Worm (Caenorhabditis elegans): ENCODE measurements around the gene srt-40.

The srt-40 gene

ce11 chrV:2230912-2231311, 24.8 kb upstream of the srt-40 start, which contains the start of gene nhr-134:
Gene nhr-134 (plus strand): TSS chrV:2231223.
- no peak for TF ChIP-seq C08G9.2 (tag; optimal IDR thresholded peaks at IDR 0.05)
- no peak for TF ChIP-seq ceh-31 (tag; optimal IDR thresholded peaks at IDR 0.05)
- TF ChIP-seq ceh-24 (tag; optimal IDR thresholded peaks at IDR 0.05), result no peak

- TF ChIP-seq che-1 (tag; optimal IDR thresholded peaks at IDR 0.05) (no peak), nhr-232 (tag; optimal IDR thresholded peaks at IDR 0.05) (no peak), K02D7.2 (tag; optimal IDR thresholded peaks at IDR 0.05) (no peak), unc-3 (GFP tag; conservative IDR thresholded peaks at IDR 0.05) (no peak), unc-3 (tag; optimal IDR thresholded peaks at IDR 0.05) (no peak)
These were observed 22.7 kb upstream of the srt-40 start, which contains the start of gene nhr-126 for ce11 chrV:2228781-2229180. Gene nhr-126 (plus strand): TSS chrV:2229081.

- no peak for TF ChIP-seq ceh-9 (tag; optimal IDR thresholded peaks at IDR 0.05)
- no peak for TF ChIP-seq hlh-6 (tag; optimal IDR thresholded peaks at IDR 0.05)
- no peak for TF ChIP-seq ceh-45 (GFP tag; IDR thresholded peaks at IDR 0.05)
- no peak for TF ChIP-seq ceh-30 (tag; optimal IDR thresholded peaks at IDR 0.05)
- TF ChIP-seq pat-9 (tag; optimal IDR thresholded peaks at IDR 0.05), result no peak
- TF ChIP-seq sox-2 (GFP tag; IDR thresholded peaks at IDR 0.05), result no peak
- no peak for TF ChIP-seq pqm-1 (tag; optimal IDR thresholded peaks at IDR 0.05)
- TF ChIP-seq ceh-34 (tag; optimal IDR thresholded peaks at IDR 0.05), result no peak
- no peak for TF ChIP-seq pax-1 (tag; optimal IDR thresholded peaks at IDR 0.05)
- no peak for TF ChIP-seq elt-2 (tag; optimal IDR thresholded peaks at IDR 0.05)
These were observed 20.8 kb upstream of the srt-40 start, which contains the start of gene nhr-18 for ce11 chrV:2226903-2227302. Gene nhr-18 (plus strand): TSS chrV:2227203.

ce11 chrV:2225130-2225529, 19.0 kb upstream of the srt-40 start, which contains the start of gene nhr-103:
Gene nhr-103 (plus strand): TSS chrV:2225430.
- TF ChIP-seq dve-1 (tag; optimal IDR thresholded peaks at IDR 0.05) (no peak), fkh-6 (tag; optimal IDR thresholded peaks at IDR 0.05) (no peak), pha-2 (tag; optimal IDR thresholded peaks at IDR 0.05) (no peak), ceh-2 (tag; optimal IDR thresholded peaks at IDR 0.05) (no peak), T23F11.4 (GFP tag; optimal IDR thresholded peaks at IDR 0.05) (no peak), unc-3 (GFP tag; conservative IDR thresholded peaks at IDR 0.05) (no peak), unc-3 (tag; optimal IDR thresholded peaks at IDR 0.05) (no peak), nhr-11 (tag; optimal IDR thresholded peaks at IDR 0.05) (no peak), F13H6.1 (tag; optimal IDR thresholded peaks at IDR 0.05) (no peak), hlh-8 (tag; optimal IDR thresholded peaks at IDR 0.05) (no peak), ama-1 (optimal IDR thresholded peaks at IDR 0.05) (no peak), tbx-2 (tag; optimal IDR thresholded peaks at IDR 0.05) (no peak)

ce11 chrV:2221764-2222163, 15.7 kb upstream of the srt-40 start, which contains the start of gene nhr-128:
Gene nhr-128 (plus strand): TSS chrV:2222064.
- no peak for TF ChIP-seq C08G9.2 (tag; optimal IDR thresholded peaks at IDR 0.05)
- no peak for TF ChIP-seq ama-1 (optimal IDR thresholded peaks at IDR 0.05)
- no peak for TF ChIP-seq ceh-19 (GFP tag; optimal IDR thresholded peaks at IDR 0.05)
- TF ChIP-seq ets-4 (tag; optimal IDR thresholded peaks at IDR 0.05), result no peak
- TF ChIP-seq sox-4 (tag; optimal IDR thresholded peaks at IDR 0.05), result no peak
- TF ChIP-seq eyg-1 (tag; optimal IDR thresholded peaks at IDR 0.05), result no peak
- TF ChIP-seq unc-55 (GFP tag; optimal IDR thresholded peaks at IDR 0.05), result no peak
- no peak for TF ChIP-seq ceh-45 (GFP tag; IDR thresholded peaks at IDR 0.05)
- no peak for TF ChIP-seq ceh-2 (tag; optimal IDR thresholded peaks at IDR 0.05)
- TF ChIP-seq Y22D7AL.16 (tag; optimal IDR thresholded peaks at IDR 0.05), result no peak
- TF ChIP-seq syd-9 (tag; optimal IDR thresholded peaks at IDR 0.05), result no peak
- no peak for TF ChIP-seq zip-5 (tag; optimal IDR thresholded peaks at IDR 0.05)
- TF ChIP-seq lim-6 (tag; optimal IDR thresholded peaks at IDR 0.05), result no peak
- TF ChIP-seq tbx-7 (tag; optimal IDR thresholded peaks at IDR 0.05), result no peak
- TF ChIP-seq C38D4.7 (GFP tag; optimal IDR thresholded peaks at IDR 0.05), result no peak
- TF ChIP-seq hlh-8 (tag; optimal IDR thresholded peaks at IDR 0.05), result no peak
- no peak for TF ChIP-seq pax-1 (tag; optimal IDR thresholded peaks at IDR 0.05)
- TF ChIP-seq K02D7.2 (tag; optimal IDR thresholded peaks at IDR 0.05), result no peak
- no peak for TF ChIP-seq madf-2 (tag; optimal IDR thresholded peaks at IDR 0.05)

Data from whole organism, late embryonic.